Worm (Caenorhabditis elegans) whole organism, young adult: ENCODE data around the gene ras-2.
A peak's percentile ranks its signal among the peaks of the same experiment; 100 is the strongest.
"Not testable (repeated sequence)": the region's sequence is repeated elsewhere in the genome, so short reads cannot be mapped to it uniquely, and the experiment has no call there.

Source experiments
- C17E4.6 ChIP-seq: fragments of 200-800 bp; sonication (Bioruptor generic); IDR thresholded peaks from 2 replicates; pipeline ENCODE4 v1.3.6; 2022; ENCODE audit warnings: missing genetic modification reagents, missing genetic modification characterization, missing compliant biosample characterization
- F10E7.11 ChIP-seq: sonication (generic microtip); optimal IDR thresholded peaks from 2 replicates; lab custom pipeline; 2017; ENCODE audit warnings: mild to moderate bottlenecking, missing genetic modification characterization, moderate library complexity, missing compliant biosample characterization
- F37B4.10 ChIP-seq: fragments of 200-800 bp; sonication (Bioruptor generic); IDR thresholded peaks from 2 replicates; pipeline ENCODE4 v1.3.6; 2022; ENCODE audit warnings: missing genetic modification characterization, missing compliant biosample characterization
- F39B2.1 ChIP-seq: fragments of 200-800 bp; sonication (Bioruptor generic); IDR thresholded peaks from 2 replicates; pipeline ENCODE4 v1.3.6; 2022; ENCODE audit warnings: missing genetic modification reagents, missing genetic modification characterization, missing compliant biosample characterization
- F49E8.2 ChIP-seq: sonication (generic microtip); optimal IDR thresholded peaks from 3 replicates; lab custom pipeline; 2017; ENCODE audit warnings: missing genetic modification characterization, mild to moderate bottlenecking, missing compliant biosample characterization, antibody characterized with exemption, moderate library complexity; ENCODE audit not compliant: insufficient read depth
- F52B5.7 ChIP-seq: sonication (generic microtip); optimal IDR thresholded peaks from 2 replicates; lab custom pipeline; 2016; ENCODE audit warnings: mild to moderate bottlenecking, missing genetic modification characterization, missing compliant biosample characterization
- K12H6.12 ChIP-seq: fragments of 200-800 bp; sonication (Bioruptor generic); optimal IDR thresholded peaks from 2 replicates; lab custom pipeline; 2018; ENCODE audit warnings: mild to moderate bottlenecking, missing genetic modification characterization, missing compliant biosample characterization
- Y79H2A.3 ChIP-seq: fragments of 200-800 bp; sonication (Bioruptor generic); conservative IDR thresholded peaks from 2 replicates; pipeline ENCODE4 v1.3.6; 2022; ENCODE audit warnings: missing genetic modification reagents, missing genetic modification characterization, missing compliant biosample characterization
- ccch-3 ChIP-seq: fragments of 200-800 bp; sonication (Bioruptor generic); optimal IDR thresholded peaks from 2 replicates; lab custom pipeline; 2018; ENCODE audit warnings: mild to moderate bottlenecking, missing genetic modification characterization, missing compliant biosample characterization
- cebp-1 ChIP-seq, 2 experiments: fragments of 200-800 bp in 1 of 2; sonication (Bioruptor generic) in 1 of 2; sonication (generic microtip) in 1 of 2; IDR thresholded peaks in 1 of 2; optimal IDR thresholded peaks in 1 of 2; 2 replicates each; pipeline versions ENCODE4 v1.3.6 to Lab custom; 2017 to 2022; ENCODE audit warnings: missing compliant biosample characterization in 2 of 2, missing genetic modification characterization in 2 of 2, mild to moderate bottlenecking in 1 of 2, missing genetic modification reagents in 1 of 2, moderate library complexity in 1 of 2
- ceh-27 ChIP-seq: fragments of 200-800 bp; sonication (Bioruptor generic); optimal IDR thresholded peaks from 2 replicates; lab custom pipeline; 2018; ENCODE audit warnings: mild to moderate bottlenecking, missing genetic modification characterization, moderate library complexity, missing compliant biosample characterization
- ceh-58 ChIP-seq: fragments of 200-800 bp; sonication (Bioruptor generic); IDR thresholded peaks from 2 replicates; pipeline ENCODE4 v1.3.6; 2022; ENCODE audit warnings: missing genetic modification characterization, missing compliant biosample characterization
- ceh-79 ChIP-seq: sonication (generic microtip); optimal IDR thresholded peaks from 2 replicates; lab custom pipeline; 2017; ENCODE audit warnings: mild to moderate bottlenecking, missing genetic modification characterization, missing compliant biosample characterization
- chd-7 ChIP-seq: sonication (generic microtip); optimal IDR thresholded peaks from 2 replicates; lab custom pipeline; 2016; ENCODE audit warnings: mild to moderate bottlenecking, missing genetic modification characterization, moderate library complexity, missing compliant biosample characterization
- egl-44 ChIP-seq: fragments of 200-800 bp; sonication (Bioruptor generic); IDR thresholded peaks from 2 replicates; pipeline ENCODE4 v1.3.6; 2022; ENCODE audit warnings: missing genetic modification reagents, missing genetic modification characterization, missing compliant biosample characterization
- hrde-1 ChIP-seq: sonication (generic microtip); optimal IDR thresholded peaks from 2 replicates; lab custom pipeline; 2016; ENCODE audit warnings: missing genetic modification characterization, mild to moderate bottlenecking, missing compliant biosample characterization, moderate library complexity, missing genotype, missing genetic modification reagents, borderline replicate concordance
- let-607 ChIP-seq, 2 experiments: fragments of 200-800 bp in 1 of 2; sonication (Bioruptor generic) in 1 of 2; sonication (generic microtip) in 1 of 2; optimal IDR thresholded peaks; 2 replicates each; lab custom pipeline; 2016 to 2018; ENCODE audit warnings: mild to moderate bottlenecking in 2 of 2, missing compliant biosample characterization in 2 of 2, missing genetic modification characterization in 2 of 2, moderate library complexity in 2 of 2, missing genotype in 1 of 2
- lin-35 ChIP-seq, 3 experiments: fragments of 150-350 bp in 2 of 3; sonication (generic microtip) in 1 of 3; optimal IDR thresholded peaks; 2 replicates each; lab custom pipeline; 2014 to 2018; ENCODE audit warnings: missing biosample characterization in 3 of 3, missing genetic modification characterization in 3 of 3, missing genetic modification reagents in 3 of 3
- lir-1 ChIP-seq: fragments of 200-800 bp; sonication (Bioruptor generic); conservative IDR thresholded peaks from 2 replicates; pipeline ENCODE4 v1.3.6; 2022; ENCODE audit warnings: missing genetic modification reagents, missing genetic modification characterization, missing compliant biosample characterization
- lsy-27 ChIP-seq: sonication (generic microtip); optimal IDR thresholded peaks from 2 replicates; lab custom pipeline; 2017; ENCODE audit warnings: missing genetic modification characterization, mild to moderate bottlenecking, missing compliant biosample characterization, antibody characterized with exemption, missing genotype, borderline replicate concordance; ENCODE audit not compliant: insufficient read depth
- mes-4 ChIP-seq: sonication (generic microtip); optimal IDR thresholded peaks from 2 replicates; lab custom pipeline; 2016; ENCODE audit warnings: missing genotype, missing genetic modification characterization, missing compliant biosample characterization
- nfya-2 ChIP-seq: fragments of 200-800 bp; sonication (Bioruptor generic); IDR thresholded peaks from 2 replicates; pipeline ENCODE4 v1.3.6; 2022; ENCODE audit warnings: missing genetic modification reagents, missing genetic modification characterization, missing compliant biosample characterization
- nhr-120 ChIP-seq: fragments of 200-800 bp; sonication (Bioruptor generic); IDR thresholded peaks from 2 replicates; pipeline ENCODE4 v1.3.6; 2022; ENCODE audit warnings: missing genetic modification characterization, missing compliant biosample characterization
- nhr-80 ChIP-seq: sonication (generic microtip); optimal IDR thresholded peaks from 2 replicates; lab custom pipeline; 2016; ENCODE audit warnings: missing genetic modification characterization, missing compliant biosample characterization
- pbrm-1 ChIP-seq: fragments of 200-800 bp; sonication (Bioruptor generic); IDR thresholded peaks from 2 replicates; pipeline ENCODE4 v1.3.6; 2022; ENCODE audit warnings: missing genetic modification reagents, missing genetic modification characterization, missing compliant biosample characterization
- repo-1 ChIP-seq: sonication (generic microtip); optimal IDR thresholded peaks from 2 replicates; lab custom pipeline; 2017; ENCODE audit warnings: mild to moderate bottlenecking, missing genetic modification characterization, missing compliant biosample characterization
- snpc-3.4 ChIP-seq: sonication (generic microtip); optimal IDR thresholded peaks from 2 replicates; lab custom pipeline; 2017; ENCODE audit warnings: missing genetic modification characterization, mild to moderate bottlenecking, missing compliant biosample characterization, antibody characterized with exemption, moderate library complexity, missing genotype, missing genetic modification reagents
- somi-1 ChIP-seq: fragments of 200-800 bp; sonication (Bioruptor generic); optimal IDR thresholded peaks from 2 replicates; lab custom pipeline; 2018; ENCODE audit warnings: mild to moderate bottlenecking, missing genetic modification characterization, missing compliant biosample characterization
- tlf-1 ChIP-seq: fragments of 200-800 bp; sonication (Bioruptor generic); optimal IDR thresholded peaks from 2 replicates; lab custom pipeline; 2018; ENCODE audit warnings: mild to moderate bottlenecking, missing genetic modification characterization, missing compliant biosample characterization
- xnd-1 ChIP-seq: sonication (generic microtip); optimal IDR thresholded peaks from 2 replicates; lab custom pipeline; 2016; ENCODE audit warnings: missing genotype, missing genetic modification reagents, missing genetic modification characterization, missing compliant biosample characterization

The ras-2 gene

DNA sequence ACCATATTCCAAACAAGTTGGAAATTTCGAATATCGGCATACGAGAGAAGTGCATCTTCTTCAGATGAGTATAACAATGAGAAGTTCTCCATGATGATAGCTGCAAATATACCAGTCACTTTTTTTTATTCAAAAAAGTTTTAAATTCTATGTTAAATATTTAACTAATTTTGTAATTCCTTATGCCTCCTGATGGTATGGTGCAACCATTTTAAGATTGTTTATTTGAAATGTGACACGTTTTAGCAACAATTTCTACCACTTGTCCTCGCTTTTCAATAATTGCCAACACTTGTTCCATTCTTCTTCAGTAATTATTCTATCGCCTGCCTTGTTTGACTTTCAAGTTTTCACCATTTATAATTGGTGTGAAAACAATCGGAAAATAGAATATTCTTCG is 6.1 kb upstream of the ras-2 start, which contains the start of gene F17C8.6:
Gene F17C8.6, minus strand, starts transcription at position 101 of the 400 bp plus-strand sequence.
- TF ChIP-seq pbrm-1 (no peak), tlf-1 (GFP tag; lab: Kevin White, UChicago) (no peak), Y79H2A.3 (GFP tag; lab: Robert Waterston, UW) (no peak), ceh-58 (no peak), ceh-79 (tag; lab: Kevin White, UChicago) (no peak), C17E4.6 (GFP tag; lab: Robert Waterston, UW) (no peak), chd-7 (tag; lab: Kevin White, UChicago) (no peak), let-607 (tag; optimal IDR thresholded peaks at IDR 0.05; lab: Kevin White, UChicago) (no peak), ceh-27 (GFP tag; lab: Kevin White, UChicago) (no peak)
- TF ChIP-seq, all 124 proteins: peak for 0

DNA sequence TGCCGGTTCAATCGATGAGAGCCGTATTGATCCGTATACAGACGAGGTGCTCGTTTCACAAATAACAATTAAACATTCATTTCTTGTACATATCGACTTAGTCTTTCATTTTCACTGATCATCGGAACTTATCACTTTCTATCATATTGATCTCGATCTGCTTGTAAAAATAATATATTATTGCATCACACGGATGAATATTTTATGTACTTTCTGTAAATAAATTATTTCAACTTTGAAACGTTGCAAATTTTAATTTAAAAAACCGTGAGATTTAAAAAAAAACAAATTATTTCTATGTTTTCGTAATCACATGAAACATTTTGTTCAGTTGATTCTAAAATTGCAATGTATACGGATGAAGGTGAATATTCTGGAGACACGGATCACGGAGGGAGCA is 2.7 kb upstream of the ras-2 start, which contains the start of gene twk-6:
Gene twk-6, plus strand, starts transcription at position 301 of the 400 bp plus-strand sequence.
- TF ChIP-seq F52B5.7 (tag; lab: Kevin White, UChicago); F37B4.10; ceh-58: not testable (repeated sequence)
- TF ChIP-seq, all 124 proteins: peak for 0; not testable (repeated sequence) for 124

DNA sequence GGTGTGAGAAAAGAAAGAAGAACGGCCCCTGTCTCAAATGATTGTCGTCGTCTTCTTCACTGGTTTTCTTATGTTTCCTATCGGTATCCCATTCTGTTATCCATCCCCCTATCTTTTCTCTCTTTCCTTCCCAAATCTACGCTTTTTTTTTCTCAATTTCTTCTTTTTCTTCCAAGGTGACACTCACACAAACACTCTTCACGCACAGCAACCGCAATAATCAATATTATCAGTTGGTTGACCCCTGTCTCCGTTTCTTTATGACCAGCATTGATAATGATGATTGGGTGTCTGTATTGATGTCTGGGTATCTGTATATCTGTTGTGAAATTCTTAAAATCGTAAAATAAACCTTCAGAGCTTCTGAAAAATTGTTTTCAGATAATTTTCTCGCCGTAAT is 945 bp upstream of the ras-2 start:
- TF ChIP-seq somi-1 (GFP tag; lab: Kevin White, UChicago) (no peak), cebp-1 (GFP tag; IDR thresholded peaks at IDR 0.05; lab: Robert Waterston, UW) (no peak), cebp-1 (tag; optimal IDR thresholded peaks at IDR 0.05; lab: Kevin White, UChicago) (peak; percentile 48), nhr-80 (tag; lab: Kevin White, UChicago) (peak; percentile 32)

DNA sequence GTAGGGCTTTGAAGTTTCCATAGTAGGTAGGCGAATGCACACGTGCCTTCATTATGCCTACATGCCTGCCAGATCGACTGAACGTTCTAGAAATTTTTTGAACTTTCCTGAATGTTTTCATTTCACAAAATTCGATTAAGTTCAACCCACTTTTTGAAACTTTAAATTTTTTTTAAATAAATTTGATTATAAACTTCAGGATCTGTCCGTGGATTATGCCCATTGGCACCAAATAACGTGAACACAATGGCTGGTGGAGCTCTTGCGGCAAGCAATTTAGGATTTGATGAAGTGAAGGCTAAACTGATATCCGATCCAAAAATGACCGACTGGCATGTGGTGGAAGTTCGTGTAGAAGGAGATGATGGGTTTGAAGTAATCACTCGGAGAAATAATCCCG is 4.4 kb downstream of the ras-2 start, which contains the start of gene F17C8.7:
Gene F17C8.7, plus strand, starts transcription at position 301 of the 400 bp plus-strand sequence.
- no peak for TF ChIP-seq Y79H2A.3 (GFP tag; lab: Robert Waterston, UW)
- no peak for TF ChIP-seq lir-1 (GFP tag; lab: Robert Waterston, UW)
- TF ChIP-seq F39B2.1 (GFP tag; lab: Robert Waterston, UW), result no peak
- TF ChIP-seq nhr-120, result no peak
- TF ChIP-seq ccch-3 (GFP tag; lab: Kevin White, UChicago), result no peak
- TF ChIP-seq hrde-1 (tag; lab: Kevin White, UChicago), result no peak
- no peak for TF ChIP-seq K12H6.12
- TF ChIP-seq mes-4 (tag; lab: Kevin White, UChicago), result no peak
- no peak for TF ChIP-seq egl-44 (GFP tag; lab: Robert Waterston, UW)
- TF ChIP-seq repo-1 (tag; lab: Kevin White, UChicago), result no peak
- no peak for TF ChIP-seq lsy-27
- no peak for TF ChIP-seq F49E8.2 (tag; lab: Kevin White, UChicago)
- no peak for TF ChIP-seq lin-35 (GFP tag; optimal IDR thresholded peaks at IDR 0.05; lab: Kevin White, UChicago)
- TF ChIP-seq snpc-3.4 (tag; lab: Kevin White, UChicago), result no peak
- no peak for TF ChIP-seq F10E7.11

DNA sequence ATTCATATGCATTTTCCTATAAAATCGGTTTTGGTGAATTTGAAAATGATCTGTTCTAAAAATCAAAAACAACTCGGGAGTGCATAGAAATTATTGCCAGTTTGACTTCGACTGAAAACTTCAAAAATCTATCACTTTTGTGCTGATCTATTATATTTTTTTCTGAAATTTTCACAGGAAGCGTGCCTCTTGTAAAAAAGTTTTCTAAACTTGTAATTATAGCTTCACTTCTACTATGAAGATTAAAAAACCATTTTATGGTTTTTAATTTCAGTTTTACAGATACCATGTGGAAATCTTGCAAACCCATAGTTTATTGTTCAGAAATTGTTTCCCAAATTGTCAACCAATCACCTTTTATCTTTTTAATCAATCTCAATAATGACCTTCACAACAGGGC is 5.8 kb downstream of the ras-2 start, which contains the start of gene F17C8.9:
Gene F17C8.9, plus strand, starts transcription at position 301 of the 400 bp plus-strand sequence.
- TF ChIP-seq mes-4 (tag; lab: Kevin White, UChicago), result no peak
- TF ChIP-seq F37B4.10, result no peak
- no peak for TF ChIP-seq nfya-2 (GFP tag; lab: Robert Waterston, UW)
- TF ChIP-seq xnd-1 (tag; lab: Kevin White, UChicago), result no peak
- no peak for TF ChIP-seq hrde-1 (tag; lab: Kevin White, UChicago)
- TF ChIP-seq, all 124 proteins: peak for 0
